Fruit fly (Drosophila melanogaster) S2 (cell line): ENCODE results near the gene CG15025.

Experiments
- CG8478 ChIP-seq: fragments of >200 bp; optimal IDR thresholded peaks from 2 replicates; lab custom pipeline; 2018
- CTCF ChIP-seq, 2 experiments: fragments of >200 bp; optimal IDR thresholded peaks; 2 replicates each; lab custom pipeline; 2018

DNA sequence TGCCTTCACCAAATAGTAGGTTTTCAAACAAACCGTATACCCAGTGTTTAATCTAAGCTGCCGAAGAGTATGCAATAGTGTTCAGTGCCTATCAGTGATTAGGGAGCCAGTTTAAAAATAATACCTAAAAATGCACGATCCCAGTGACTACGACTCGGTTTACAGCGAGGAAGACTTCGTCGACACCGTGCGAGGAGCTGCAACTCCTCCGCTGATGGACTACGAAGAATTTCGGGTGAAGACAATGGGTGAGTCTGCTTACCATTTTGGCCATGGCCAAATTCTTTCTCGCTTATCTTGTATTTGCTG is 29.7 kb downstream of the CG15025 start:
- TF ChIP-seq CG8478 (lab: Kevin White, UChicago) = no peak
- TF ChIP-seq CTCF (optimal IDR thresholded peaks at IDR 0.05; lab: Kevin White, UChicago) = no peak
